Fruit fly (Drosophila melanogaster): ENCODE measurements around the gene Akap200.

The Akap200 gene

DNA sequence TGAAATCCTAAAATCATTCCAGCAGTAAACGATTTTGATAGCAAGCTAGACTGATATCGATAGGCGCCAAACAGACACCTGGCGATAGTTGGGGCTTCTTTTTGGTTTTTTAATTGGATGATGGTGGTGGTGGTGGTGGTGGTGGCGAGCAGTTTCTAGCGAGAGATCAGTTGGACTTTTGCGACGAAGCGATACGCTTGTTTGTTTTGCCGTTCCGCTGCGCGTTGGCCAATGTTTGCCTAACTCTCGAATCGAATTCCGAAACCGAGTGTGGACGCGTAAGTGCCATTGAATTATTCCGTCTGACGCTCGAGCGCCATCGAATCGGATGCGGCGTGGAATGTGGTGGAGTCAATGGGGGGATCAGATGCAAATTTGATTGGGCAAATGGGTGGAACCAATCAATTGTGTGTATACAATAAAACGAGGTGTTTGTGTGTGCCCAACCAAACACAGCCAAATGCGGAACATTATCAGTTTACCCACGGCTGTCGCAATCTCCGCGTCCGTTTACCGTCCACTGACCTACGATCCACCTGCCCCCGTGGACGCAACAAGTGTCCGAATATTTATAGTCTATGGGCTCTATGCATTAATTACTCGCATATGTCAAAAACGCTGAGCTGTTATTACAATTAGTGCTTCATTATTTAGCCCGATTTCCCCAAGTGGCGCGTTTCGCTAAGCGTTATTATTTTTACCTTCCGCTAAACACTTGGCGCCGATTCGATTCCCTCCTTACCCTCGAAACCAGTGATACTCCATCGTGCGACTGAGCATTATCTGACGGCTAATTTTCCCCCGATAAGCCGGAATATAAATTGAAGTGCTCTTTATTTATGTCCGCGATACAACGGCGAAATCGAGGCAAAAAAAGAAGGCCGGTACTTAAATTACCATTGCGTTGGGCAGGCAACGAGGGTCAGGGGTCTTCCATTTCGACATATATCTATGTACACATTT lies 44.8 kb upstream of the Akap200 start, which contains the start of gene CG17292 (continued):
- TF ChIP-seq C15 (GFP tag; IDR thresholded peaks at IDR 0.05) (no peak), CG2120 (GFP tag; optimal IDR thresholded peaks at IDR 0.05) (peak; percentile 60), CG10267 (tag; optimal IDR thresholded peaks at IDR 0.05) (peak; percentile 16), unc-4 (GFP tag; IDR thresholded peaks at IDR 0.05; ENCODE audit: partially characterized antibody) (peak; percentile 89), CG34422 (GFP tag; IDR thresholded peaks at IDR 0.05) (peak; percentile 77; the same call in 1 of the 3 replicates), CG8924 (tag; optimal IDR thresholded peaks at IDR 0.05) (peak; percentile 43), Oli (tag; optimal IDR thresholded peaks at IDR 0.05) (no peak), ato (GFP tag; IDR thresholded peaks at IDR 0.05; ENCODE audit: partially characterized antibody) (peak; percentile 84), H2.0 (GFP tag; IDR thresholded peaks at IDR 0.05) (peak; percentile 37; the same call in 1 of the 2 replicates), CG32532 (GFP tag; IDR thresholded peaks at IDR 0.05) (peak; percentile 72), Neu2 (GFP tag; optimal IDR thresholded peaks at IDR 0.05; ENCODE audit: borderline replicate concordance) (no peak), chif (GFP tag; optimal IDR thresholded peaks at IDR 0.05) (no peak), CG2712 (tag; optimal IDR thresholded peaks at IDR 0.05) (peak; percentile 15), disco-r (GFP tag; optimal IDR thresholded peaks at IDR 0.05) (no peak), pho (GFP tag; optimal IDR thresholded peaks at IDR 0.05) (peak; percentile 37), CG2889 (GFP tag; IDR thresholded peaks at IDR 0.05) (no peak), prd (optimal IDR thresholded peaks at IDR 0.05) (no peak), prd (GFP tag; IDR thresholded peaks at IDR 0.05) (peak; percentile 35; the same call in 1 of the 3 replicates), Gsc (GFP tag; IDR thresholded peaks at IDR 0.05) (no peak), CG12299 (tag; optimal IDR thresholded peaks at IDR 0.05) (no peak), ash1 (GFP tag; optimal IDR thresholded peaks at IDR 0.05) (no peak), Dek (tag; optimal IDR thresholded peaks at IDR 0.05) (peak; percentile 66), CG31224 (GFP tag; IDR thresholded peaks at IDR 0.05) (0 out of 2 replicates have a peak, but pooled peaks have one; percentile 13), hb (GFP tag; IDR thresholded peaks at IDR 0.05; ENCODE audit: partially characterized antibody) (peak; percentile 84), gt (GFP tag; IDR thresholded peaks at IDR 0.05) (no peak), Ada2b (GFP tag; IDR thresholded peaks at IDR 0.05) (peak; percentile 20; the same call in 1 of the 2 replicates), ara (GFP tag; IDR thresholded peaks at IDR 0.05) (no peak), CG1024 (GFP tag; IDR thresholded peaks at IDR 0.05) (peak; percentile 67), zfh2 (GFP tag; optimal IDR thresholded peaks at IDR 0.05) (peak; percentile 1), Rfx (GFP tag; IDR thresholded peaks at IDR 0.05) (peak; percentile 82), CG13775 (GFP tag; optimal IDR thresholded peaks at IDR 0.05) (peak; percentile 49), D19B (GFP tag; optimal IDR thresholded peaks at IDR 0.05) (no peak), tna (GFP tag; IDR thresholded peaks at IDR 0.05; ENCODE audit: partially characterized antibody) (peak; percentile 95), CG11085 (GFP tag; IDR thresholded peaks at IDR 0.05) (peak; percentile 32; the same call in 1 of the 2 replicates), phol (tag; optimal IDR thresholded peaks at IDR 0.05) (peak; percentile 27), pan (optimal IDR thresholded peaks at IDR 0.05) (no peak), pan (GFP tag; optimal IDR thresholded peaks at IDR 0.05 in 1 of 2, IDR thresholded peaks at IDR 0.05 in 1 of 2) (peak in 1 of 2 experiments; percentile 72), ttk (GFP tag; IDR thresholded peaks at IDR 0.05) (no peak; the same call in 1 of the 2 replicates), GATAe (GFP tag; conservative IDR thresholded peaks at IDR 0.05) (peak; percentile 18; the same call in 1 of the 2 replicates), CG30020 (tag; optimal IDR thresholded peaks at IDR 0.05) (no peak), Eip74EF (GFP tag; optimal IDR thresholded peaks at IDR 0.05) (peak in 1 of 2 experiments; percentile 48), CG14860 (GFP tag; IDR thresholded peaks at IDR 0.05; ENCODE audit: partially characterized antibody) (peak; percentile 80), CG4282 (GFP tag; optimal IDR thresholded peaks at IDR 0.05) (peak; percentile 39), Ets97D (GFP tag; optimal IDR thresholded peaks at IDR 0.05) (peak; percentile 36), Hmx (GFP tag; optimal IDR thresholded peaks at IDR 0.05) (no peak), CG10565 (GFP tag; optimal IDR thresholded peaks at IDR 0.05) (no peak), Med (GFP tag) (peak; percentile 95), CG4707 (GFP tag; optimal IDR thresholded peaks at IDR 0.05) (no peak)

Measured in whole organism, embryonic.